Fruit fly (Drosophila melanogaster): ENCODE data around the gene Ucp4B.

- TF ChIP-seq OdsH (GFP tag; optimal IDR thresholded peaks at IDR 0.05): no peak
- no peak for TF ChIP-seq brk (GFP tag; optimal IDR thresholded peaks at IDR 0.05)
- TF ChIP-seq ey (GFP tag; optimal IDR thresholded peaks at IDR 0.05): no peak
- no peak for TF ChIP-seq Dfd (GFP tag; optimal IDR thresholded peaks at IDR 0.05)
- no peak for TF ChIP-seq sv (GFP tag; optimal IDR thresholded peaks at IDR 0.05)
- TF ChIP-seq N (GFP tag; optimal IDR thresholded peaks at IDR 0.05): no peak
- no peak for TF ChIP-seq Jra (GFP tag; optimal IDR thresholded peaks at IDR 0.05)
- TF ChIP-seq psq (GFP tag; optimal IDR thresholded peaks at IDR 0.05): no peak
- no peak for TF ChIP-seq h (GFP tag; optimal IDR thresholded peaks at IDR 0.05)
- TF ChIP-seq rgr (GFP tag; optimal IDR thresholded peaks at IDR 0.05): no peak
- TF ChIP-seq jim (GFP tag; optimal IDR thresholded peaks at IDR 0.05): no peak
- TF ChIP-seq fru (GFP tag; optimal IDR thresholded peaks at IDR 0.05): no peak
Measured at dm6 chr2L:5947504-5947903, 22.2 kb upstream of the Ucp4B start.
